Fruit fly (Drosophila melanogaster) whole organism, pupa: ENCODE measurements around the gene Atat.

Experiments used
- CG10348 ChIP-seq: fragments of 200-800 bp; sonication (Bioruptor generic); IDR thresholded peaks from 2 replicates; pipeline ENCODE4 v1.3.6; 2022; ENCODE audit warnings: missing biosample characterization, missing genetic modification characterization
- CG12605 ChIP-seq: fragments of 200-800 bp; sonication (Bioruptor generic); IDR thresholded peaks from 2 replicates; pipeline ENCODE4 v1.3.6; 2022; ENCODE audit warnings: missing biosample characterization, missing genetic modification characterization
- CG13204 ChIP-seq: fragments of 200-800 bp; sonication (Bioruptor generic); optimal IDR thresholded peaks from 2 replicates; lab custom pipeline; 2018; ENCODE audit warnings: missing biosample characterization, mild to moderate bottlenecking, missing genetic modification characterization, moderate library complexity
- CG14655 ChIP-seq: fragments of 200-800 bp; sonication (Bioruptor generic); optimal IDR thresholded peaks from 3 replicates; lab custom pipeline; 2017; ENCODE audit warnings: mild to moderate bottlenecking, missing biosample characterization, missing genetic modification reagents, missing genetic modification characterization
- CG15710 ChIP-seq: fragments of 200-800 bp; sonication (Bioruptor generic); optimal IDR thresholded peaks from 2 replicates; lab custom pipeline; 2018; ENCODE audit warnings: missing biosample characterization, mild to moderate bottlenecking, missing genetic modification characterization, moderate library complexity
- CG17806 ChIP-seq: fragments of 200-800 bp; sonication (Bioruptor generic); optimal IDR thresholded peaks from 2 replicates; lab custom pipeline; 2018; ENCODE audit warnings: missing biosample characterization, mild to moderate bottlenecking, missing genetic modification characterization, moderate library complexity
- CG32121 ChIP-seq: fragments of 200-800 bp; sonication (Bioruptor generic); IDR thresholded peaks from 2 replicates; pipeline ENCODE4 v1.3.6; 2022; ENCODE audit warnings: missing biosample characterization, missing genetic modification characterization
- CG34367 ChIP-seq: fragments of 200-800 bp; sonication (Bioruptor generic); optimal IDR thresholded peaks from 2 replicates; lab custom pipeline; 2018; ENCODE audit warnings: missing biosample characterization, mild to moderate bottlenecking, missing genetic modification characterization
- CG4496 ChIP-seq: fragments of 200-800 bp; sonication (Bioruptor generic); IDR thresholded peaks from 3 replicates; pipeline ENCODE4 v1.3.6; 2022; ENCODE audit warnings: missing biosample characterization, missing genetic modification characterization
- CG8159 ChIP-seq: fragments of 200-800 bp; sonication (Bioruptor generic); optimal IDR thresholded peaks from 3 replicates; lab custom pipeline; 2018; ENCODE audit warnings: missing biosample characterization, mild to moderate bottlenecking, missing genetic modification characterization, moderate library complexity
- CG8301 ChIP-seq: fragments of 200-800 bp; sonication (Bioruptor generic); optimal IDR thresholded peaks from 2 replicates; lab custom pipeline; 2018; ENCODE audit warnings: missing biosample characterization, mild to moderate bottlenecking, missing genetic modification characterization
- CG9948 ChIP-seq: fragments of 200-800 bp; sonication (Bioruptor generic); optimal IDR thresholded peaks from 2 replicates; lab custom pipeline; 2018; ENCODE audit warnings: missing biosample characterization, mild to moderate bottlenecking, missing genetic modification characterization, moderate library complexity
- D1 ChIP-seq: fragments of 200-800 bp; sonication (Bioruptor generic); optimal IDR thresholded peaks from 2 replicates; lab custom pipeline; 2018; ENCODE audit warnings: missing biosample characterization, mild to moderate bottlenecking, missing genetic modification characterization, moderate library complexity
- EcR ChIP-seq: fragments of 200-800 bp; sonication (Bioruptor generic); optimal IDR thresholded peaks from 3 replicates; lab custom pipeline; 2019; ENCODE audit warnings: missing biosample characterization, missing genetic modification characterization, mild to moderate bottlenecking, moderate library complexity, missing genetic modification reagents
- Ets98B ChIP-seq: fragments of 200-800 bp; sonication (Bioruptor generic); IDR thresholded peaks from 2 replicates; pipeline ENCODE4 v1.3.6; 2022; ENCODE audit warnings: missing biosample characterization, missing genetic modification characterization
- Pif1A ChIP-seq: fragments of 200-800 bp; sonication (Bioruptor generic); optimal IDR thresholded peaks from 3 replicates; lab custom pipeline; 2016; ENCODE audit warnings: missing biosample characterization, missing genetic modification characterization
- Pif1B ChIP-seq: fragments of 200-800 bp; sonication (Bioruptor generic); optimal IDR thresholded peaks from 3 replicates; lab custom pipeline; 2016; ENCODE audit warnings: missing biosample characterization, missing genetic modification characterization
- Snoo ChIP-seq: fragments of 200-800 bp; sonication (Bioruptor generic); optimal IDR thresholded peaks from 3 replicates; lab custom pipeline; 2017; ENCODE audit warnings: missing biosample characterization, mild to moderate bottlenecking, missing genetic modification characterization, inconsistent platforms
- fd96Ca ChIP-seq: fragments of 200-800 bp; sonication (Bioruptor generic); IDR thresholded peaks from 3 replicates; pipeline ENCODE4 v1.3.6; 2022; ENCODE audit warnings: missing biosample characterization, missing genetic modification characterization
- gl ChIP-seq: fragments of 200-800 bp; sonication (Bioruptor generic); optimal IDR thresholded peaks from 2 replicates; lab custom pipeline; 2018; ENCODE audit warnings: missing biosample characterization, mild to moderate bottlenecking, missing genetic modification characterization
- rn ChIP-seq: fragments of 200-800 bp; sonication (Bioruptor generic); IDR thresholded peaks from 2 replicates; pipeline ENCODE4 v1.3.6; 2022; ENCODE audit warnings: missing biosample characterization, missing genetic modification characterization

Atat gene

DNA sequence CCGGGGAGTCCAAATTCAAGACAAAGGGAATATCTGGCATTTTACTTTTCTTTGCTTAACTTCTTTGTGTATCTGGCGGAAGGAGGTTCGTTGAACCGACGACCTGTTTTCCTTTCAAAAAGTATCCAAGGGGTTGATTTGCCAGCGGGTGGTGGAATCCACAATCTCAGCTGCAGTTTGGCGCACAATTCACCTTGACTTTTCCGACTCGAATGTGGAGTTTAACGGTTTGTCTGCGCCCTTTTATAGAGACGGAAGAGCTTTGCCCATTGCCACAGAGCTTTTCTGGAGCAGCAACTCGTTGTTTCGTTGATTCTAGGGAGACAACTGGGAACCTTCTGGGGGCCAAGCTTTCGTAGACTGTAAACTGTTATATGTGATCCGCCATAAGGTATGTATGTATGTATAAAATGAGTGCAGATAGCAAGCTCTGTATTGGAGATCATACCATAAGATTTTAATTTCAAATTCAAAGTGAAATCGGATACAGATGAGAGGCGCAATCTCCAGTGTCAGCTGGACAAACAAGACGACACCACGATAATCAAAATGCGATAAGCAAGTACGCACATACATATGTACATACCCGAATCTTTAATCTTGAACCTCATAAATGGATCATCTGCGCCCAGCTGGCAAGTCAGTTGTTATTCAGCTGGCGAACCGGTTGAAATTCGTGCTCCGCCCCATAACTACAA, 54.1 kb downstream of the Atat start, which contains the start of the genes Hsp67Bc, CG4456 and Hsp22:
Gene Hsp67Bc (minus strand): TSS at position 220 of the 698 bp plus-strand sequence.
Gene CG4456 (plus strand): TSS at position 445 of the 698 bp plus-strand sequence.
Gene Hsp22 (plus strand): TSS at position 654 of the 698 bp plus-strand sequence.
- TF ChIP-seq CG9948 (tag; lab: Kevin White, UChicago) (no peak), CG32121 (GFP tag; lab: Robert Waterston, UW) (no peak), CG4496 (GFP tag; lab: Robert Waterston, UW) (peak; percentile 59; the same call in 1 of the 3 replicates), rn (GFP tag; lab: Robert Waterston, UW) (no peak), CG17806 (tag; lab: Kevin White, UChicago) (no peak), CG14655 (GFP tag; lab: Kevin White, UChicago) (no peak), CG15710 (tag; lab: Kevin White, UChicago) (no peak), CG12605 (GFP tag; lab: Robert Waterston, UW) (no peak), Snoo (no peak), fd96Ca (GFP tag; lab: Robert Waterston, UW) (no peak), Pif1B (peak; percentile 27), CG34367 (tag; lab: Kevin White, UChicago) (no peak), Pif1A (GFP tag; lab: Kevin White, UChicago) (no peak), gl (tag; lab: Kevin White, UChicago) (no peak), EcR (GFP tag; lab: Kevin White, UChicago) (peak; percentile 91), CG13204 (GFP tag; lab: Kevin White, UChicago) (no peak)

dm6 chr3L:9370907-9371365, 55.6 kb downstream of the Atat start, which contains the start of gene Fdx1:
Gene Fdx1, minus strand, starts transcription at chr3L:9371238.
- TF ChIP-seq CG8159 (tag; lab: Kevin White, UChicago) (peak; percentile 20), D1 (no peak), Ets98B (peak; percentile 17; the same call in 1 of the 2 replicates), CG15710 (tag; lab: Kevin White, UChicago) (peak; percentile 30), CG14655 (GFP tag; lab: Kevin White, UChicago) (no peak), Snoo (peak; percentile 33), Pif1A (GFP tag; lab: Kevin White, UChicago) (no peak), Pif1B (no peak), fd96Ca (GFP tag; lab: Robert Waterston, UW) (no peak), EcR (GFP tag; lab: Kevin White, UChicago) (peak; percentile 17), rn (GFP tag; lab: Robert Waterston, UW) (no peak), CG9948 (tag; lab: Kevin White, UChicago) (peak; percentile 4), CG13204 (GFP tag; lab: Kevin White, UChicago) (no peak)

dm6 chr3L:9368665-9369064, 57.9 kb downstream of the Atat start:
- TF ChIP-seq CG15710 (tag; lab: Kevin White, UChicago): no peak
- TF ChIP-seq Pif1A (GFP tag; lab: Kevin White, UChicago): no peak
- TF ChIP-seq fd96Ca (GFP tag; lab: Robert Waterston, UW): no peak
- no peak for TF ChIP-seq CG17806 (tag; lab: Kevin White, UChicago)
- no peak for TF ChIP-seq CG13204 (GFP tag; lab: Kevin White, UChicago)
- no peak for TF ChIP-seq CG8159 (tag; lab: Kevin White, UChicago)
- TF ChIP-seq CG14655 (GFP tag; lab: Kevin White, UChicago): no peak
- no peak for TF ChIP-seq D1
- no peak for TF ChIP-seq CG32121 (GFP tag; lab: Robert Waterston, UW)
- no peak for TF ChIP-seq CG4496 (GFP tag; lab: Robert Waterston, UW)
- TF ChIP-seq CG12605 (GFP tag; lab: Robert Waterston, UW): no peak

DNA sequence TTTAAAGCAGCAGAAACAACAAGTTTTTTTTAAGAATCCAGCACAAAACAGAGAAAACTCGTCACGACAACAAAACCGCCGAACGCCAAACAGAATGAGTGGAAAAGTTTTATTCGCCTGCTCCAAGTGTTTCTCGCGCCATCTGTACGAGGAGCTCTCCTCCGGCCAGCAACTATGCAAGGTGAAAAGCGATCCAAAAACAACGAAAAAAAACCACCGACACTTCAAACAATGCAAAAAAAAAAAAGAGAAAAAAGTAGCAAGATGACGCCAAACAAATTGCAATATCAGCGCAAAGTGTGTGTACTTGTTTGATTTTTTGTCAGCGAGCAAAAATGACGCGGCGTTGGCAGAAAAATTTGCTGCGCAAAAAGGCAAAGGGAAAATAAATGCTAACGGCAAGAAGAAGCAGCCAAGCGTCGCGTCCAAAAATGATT, 59.1 kb downstream of the Atat start:
- TF ChIP-seq CG14655 (GFP tag; lab: Kevin White, UChicago): no peak
- no peak for TF ChIP-seq rn (GFP tag; lab: Robert Waterston, UW)
- peak; percentile 46 for TF ChIP-seq CG15710 (tag; lab: Kevin White, UChicago)
- TF ChIP-seq CG4496 (GFP tag; lab: Robert Waterston, UW): peak; percentile 73; the same call in 2 of the 3 replicates
- TF ChIP-seq CG17806 (tag; lab: Kevin White, UChicago): peak; percentile 29
- no peak for TF ChIP-seq Snoo
- TF ChIP-seq CG34367 (tag; lab: Kevin White, UChicago): peak; percentile 58
- TF ChIP-seq CG9948 (tag; lab: Kevin White, UChicago): peak; percentile 19
- peak; percentile 66 for TF ChIP-seq Pif1A (GFP tag; lab: Kevin White, UChicago)
- peak; percentile 66 for TF ChIP-seq gl (tag; lab: Kevin White, UChicago)
- peak; percentile 53 for TF ChIP-seq CG8159 (tag; lab: Kevin White, UChicago)
- TF ChIP-seq EcR (GFP tag; lab: Kevin White, UChicago): peak; percentile 3
- TF ChIP-seq CG8301 (tag; lab: Kevin White, UChicago): peak; percentile 51
- TF ChIP-seq CG13204 (GFP tag; lab: Kevin White, UChicago): peak; percentile 47
- TF ChIP-seq Ets98B: peak; percentile 67; the same call in 1 of the 2 replicates
- peak; percentile 19; the same call in 1 of the 2 replicates for TF ChIP-seq CG32121 (GFP tag; lab: Robert Waterston, UW)
- TF ChIP-seq D1: no peak
- TF ChIP-seq CG10348 (GFP tag; lab: Robert Waterston, UW): no peak
- TF ChIP-seq Pif1B: peak; percentile 53
- TF ChIP-seq fd96Ca (GFP tag; lab: Robert Waterston, UW): peak; percentile 72; the same call in 1 of the 3 replicates
- TF ChIP-seq CG12605 (GFP tag; lab: Robert Waterston, UW): peak; percentile 84
